Worm (Caenorhabditis elegans): ENCODE data around the gene tbx-2.

DNA sequence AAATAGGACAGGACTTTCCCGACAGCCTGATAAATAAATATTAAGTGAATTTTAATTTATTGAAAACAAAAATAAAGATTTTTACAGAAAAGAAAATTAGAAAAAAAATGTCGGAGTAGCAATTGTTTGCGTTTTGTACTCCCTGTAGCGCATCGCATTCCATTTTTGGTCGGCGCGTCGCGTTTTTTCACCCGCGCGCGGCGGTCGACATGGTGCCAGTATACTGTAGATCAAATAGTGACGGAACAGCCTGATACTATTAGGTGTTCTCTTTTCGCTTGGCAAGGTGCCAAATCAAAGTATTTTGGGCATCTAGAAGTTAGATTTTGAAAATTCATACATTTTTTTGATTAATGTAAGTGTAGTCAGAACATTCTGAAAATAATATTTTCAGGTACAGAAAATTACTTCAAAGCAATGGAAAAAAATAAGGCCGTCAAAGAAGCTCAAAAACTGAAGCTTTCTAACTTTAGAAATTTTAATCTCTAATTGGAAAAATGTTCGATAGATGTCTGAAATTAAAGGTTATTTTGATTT is 37.3 kb downstream of the tbx-2 start:
- no peak for TF ChIP-seq elt-2 (tag; optimal IDR thresholded peaks at IDR 0.05)
- TF ChIP-seq fkh-10 (GFP tag; optimal IDR thresholded peaks at IDR 0.05) = no peak
- TF ChIP-seq elt-3 (tag; optimal IDR thresholded peaks at IDR 0.05) = no peak
- TF ChIP-seq snpc-4 (tag; optimal IDR thresholded peaks at IDR 0.05) = no peak
